Worm (Caenorhabditis elegans): ENCODE measurements around the gene pes-8.

The pes-8 gene

DNA sequence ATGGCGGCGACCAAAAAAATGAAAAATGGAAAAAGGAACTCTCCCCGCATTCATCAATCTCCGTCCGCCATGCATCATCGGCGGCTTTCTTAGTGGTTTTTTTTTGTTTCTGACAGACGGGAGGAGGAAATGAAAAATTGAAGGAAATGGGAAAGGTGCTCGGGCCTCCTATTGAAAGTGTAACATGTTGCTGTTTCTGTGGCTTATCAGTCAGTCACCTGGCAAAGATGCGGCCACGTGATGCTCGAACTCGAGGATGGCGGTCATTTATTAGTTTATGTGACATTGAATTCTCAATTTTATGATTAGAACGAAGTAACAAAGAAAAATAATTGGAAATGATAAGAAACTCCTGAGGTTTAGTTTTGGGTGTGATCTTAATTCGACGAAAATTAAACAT lies 13.0 kb downstream of the pes-8 start:
- TF ChIP-seq mdl-1 (tag; optimal IDR thresholded peaks at IDR 0.05) (peak in 1 of 2 experiments; percentile 82), nhr-85 (tag) (no peak), zag-1 (tag; optimal IDR thresholded peaks at IDR 0.05) (no peak), pag-3 (tag; optimal IDR thresholded peaks at IDR 0.05; ENCODE audit: borderline replicate concordance, insufficient read depth) (no peak), ztf-11 (tag; optimal IDR thresholded peaks at IDR 0.05) (no peak), unc-130 (tag; optimal IDR thresholded peaks at IDR 0.05) (peak; percentile 39), lin-35 (GFP tag; optimal IDR thresholded peaks at IDR 0.05) (peak in 1 of 2 experiments; percentile 57), jun-1 (tag; optimal IDR thresholded peaks at IDR 0.05) (peak; percentile 24), aha-1 (tag; optimal IDR thresholded peaks at IDR 0.05) (no peak), elt-2 (tag; optimal IDR thresholded peaks at IDR 0.05) (peak; percentile 90), ceh-90 (tag; optimal IDR thresholded peaks at IDR 0.05) (no peak), nhr-71 (tag; optimal IDR thresholded peaks at IDR 0.05) (peak; percentile 71), nhr-20 (tag; optimal IDR thresholded peaks at IDR 0.05) (peak; percentile 55), snu-23 (GFP tag; optimal IDR thresholded peaks at IDR 0.05) (peak; percentile 16), hlh-4 (tag; optimal IDR thresholded peaks at IDR 0.05) (no peak), efl-3 (GFP tag; optimal IDR thresholded peaks at IDR 0.05) (no peak), nhr-90 (tag; optimal IDR thresholded peaks at IDR 0.05; ENCODE audit: poor library complexity) (peak; percentile 26), lin-14 (GFP tag; optimal IDR thresholded peaks at IDR 0.05) (peak; percentile 71), C34B4.2 (tag; optimal IDR thresholded peaks at IDR 0.05) (no peak), sptf-1 (tag; optimal IDR thresholded peaks at IDR 0.05) (no peak), ceh-8 (GFP tag; optimal IDR thresholded peaks at IDR 0.05) (no peak), lsy-2 (tag; optimal IDR thresholded peaks at IDR 0.05) (peak in 1 of 2 experiments; percentile 17), rnt-1 (tag; optimal IDR thresholded peaks at IDR 0.05) (peak; percentile 52), nhr-19 (GFP tag; conservative IDR thresholded peaks at IDR 0.05) (peak; percentile 17)

DNA sequence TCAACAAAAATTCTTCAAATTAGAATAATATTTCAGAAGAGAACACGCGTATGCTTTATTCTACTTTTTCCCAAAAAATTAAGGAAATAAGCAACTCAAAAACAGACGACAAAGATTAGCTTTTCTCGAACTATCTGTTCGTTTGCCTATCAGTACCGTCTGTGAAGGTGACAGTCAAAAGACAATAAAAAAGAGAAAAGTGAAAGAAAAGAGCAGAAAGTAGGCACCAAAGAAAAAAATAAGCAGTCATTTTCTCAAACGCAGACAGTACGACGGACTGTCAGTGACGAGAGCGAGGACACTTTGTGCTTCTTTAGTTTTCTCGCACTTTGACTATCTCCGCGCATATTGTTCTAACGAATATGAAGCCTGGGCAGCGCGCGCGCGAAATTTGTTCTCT lies 14.9 kb downstream of the pes-8 start:
- TF ChIP-seq lin-14 (GFP tag; optimal IDR thresholded peaks at IDR 0.05), result peak; percentile 11
- TF ChIP-seq fkh-4 (tag; optimal IDR thresholded peaks at IDR 0.05; ENCODE audit: borderline replicate concordance), result no peak

DNA sequence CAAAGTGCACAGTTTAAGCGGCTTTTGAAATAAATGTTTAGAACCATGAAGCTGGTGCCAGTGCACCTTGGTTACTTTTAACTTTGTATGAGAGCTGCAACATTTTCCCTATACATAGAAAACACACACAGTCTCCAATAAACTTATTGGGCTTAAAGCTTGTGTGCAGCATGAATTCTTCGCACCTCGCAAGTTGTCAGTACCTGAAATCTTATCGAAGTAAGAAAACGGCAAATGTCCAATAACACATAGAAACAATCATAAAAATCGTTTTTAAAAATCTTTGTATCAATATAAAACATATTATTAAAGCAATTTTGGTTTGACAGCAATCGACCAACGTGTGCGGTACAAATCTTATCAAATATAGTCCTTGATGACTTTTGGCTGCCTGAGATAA lies 16.8 kb downstream of the pes-8 start:
- no peak for TF ChIP-seq egl-13 (tag; optimal IDR thresholded peaks at IDR 0.05)
- no peak for TF ChIP-seq lin-39 (tag; optimal IDR thresholded peaks at IDR 0.05)
- TF ChIP-seq mab-9 (GFP tag; IDR thresholded peaks at IDR 0.05), result no peak
- TF ChIP-seq ces-1 (GFP tag; optimal IDR thresholded peaks at IDR 0.05), result no peak

DNA sequence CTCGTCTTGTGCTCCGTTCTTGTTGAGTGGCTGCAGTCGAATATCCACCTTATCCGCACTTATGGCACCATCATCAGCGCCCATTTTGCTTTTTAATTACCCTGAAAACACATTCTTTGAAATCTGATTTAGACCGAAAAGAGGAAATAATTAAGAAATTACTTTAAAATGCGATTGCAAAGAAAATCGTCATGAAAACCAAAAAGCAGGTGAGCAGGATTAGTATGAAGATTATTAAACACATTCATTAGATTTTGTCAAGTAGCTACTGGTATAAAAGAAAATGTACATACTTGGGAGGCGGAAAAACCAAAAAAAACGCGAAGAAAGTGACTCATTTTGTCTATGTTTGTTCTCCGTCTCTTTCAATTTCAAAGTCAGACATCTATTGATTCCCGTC lies 19.2 kb downstream of the pes-8 start, which contains the start of gene B0416.5:
Gene B0416.5, minus strand, starts transcription at position 101 of the 400 bp plus-strand sequence.
- no peak for TF ChIP-seq fkh-10 (GFP tag; optimal IDR thresholded peaks at IDR 0.05)
- TF ChIP-seq pax-3 (tag; optimal IDR thresholded peaks at IDR 0.05), result no peak
- no peak for TF ChIP-seq hlh-4 (tag; optimal IDR thresholded peaks at IDR 0.05)
- no peak for TF ChIP-seq hlh-17 (GFP tag; optimal IDR thresholded peaks at IDR 0.05; ENCODE audit: borderline replicate concordance)
- no peak for TF ChIP-seq lsy-2 (tag; optimal IDR thresholded peaks at IDR 0.05)
- no peak for TF ChIP-seq snpc-4 (tag; optimal IDR thresholded peaks at IDR 0.05)
- no peak for TF ChIP-seq alr-1 (tag; optimal IDR thresholded peaks at IDR 0.05; ENCODE audit: borderline replicate concordance)
- no peak for TF ChIP-seq snu-23 (GFP tag; optimal IDR thresholded peaks at IDR 0.05)
- TF ChIP-seq dsc-1 (tag; optimal IDR thresholded peaks at IDR 0.05), result no peak
- no peak for TF ChIP-seq tbx-2 (tag; optimal IDR thresholded peaks at IDR 0.05)
- no peak for TF ChIP-seq xbp-1 (tag; optimal IDR thresholded peaks at IDR 0.05)
- TF ChIP-seq swsn-7 (tag; optimal IDR thresholded peaks at IDR 0.05), result no peak
- TF ChIP-seq nhr-12 (tag; optimal IDR thresholded peaks at IDR 0.05), result no peak
- TF ChIP-seq ces-1 (GFP tag; optimal IDR thresholded peaks at IDR 0.05), result no peak
- TF ChIP-seq sptf-1 (tag; optimal IDR thresholded peaks at IDR 0.05), result no peak
- no peak for TF ChIP-seq nhr-85 (tag)
- TF ChIP-seq unc-130 (tag; optimal IDR thresholded peaks at IDR 0.05), result no peak

Data from whole organism, L1 larva.